Worm (Caenorhabditis elegans): ENCODE data around the gene rbx-1.

Gene rbx-1

DNA sequence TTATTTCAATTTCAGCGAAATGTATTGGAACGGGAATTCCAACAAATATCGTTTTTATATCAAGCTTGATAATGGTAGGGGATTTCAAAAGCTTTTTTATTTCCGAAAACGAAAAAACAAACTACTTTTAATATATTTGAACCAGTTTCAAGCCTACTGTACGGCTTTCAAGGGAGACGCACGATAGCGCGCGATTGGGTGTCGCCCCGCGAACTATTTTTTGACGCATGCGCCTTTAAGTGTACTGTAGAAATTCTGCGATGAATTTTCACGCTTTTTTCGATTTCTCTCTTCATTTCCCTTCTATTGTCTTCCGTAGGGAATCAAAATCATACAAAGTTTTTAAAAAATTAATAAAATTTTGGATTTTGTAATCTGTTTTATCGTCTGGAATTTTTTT, 13.2 kb upstream of the rbx-1 start:
- no peak for TF ChIP-seq tbx-8 (GFP tag; optimal IDR thresholded peaks at IDR 0.05)
- no peak for TF ChIP-seq ceh-43 (GFP tag; optimal IDR thresholded peaks at IDR 0.05)
- TF ChIP-seq bed-3 (GFP tag; optimal IDR thresholded peaks at IDR 0.05) = no peak
- TF ChIP-seq unc-120 (tag; optimal IDR thresholded peaks at IDR 0.05; ENCODE audit: poor library complexity, severe bottlenecking) = no peak
- TF ChIP-seq lsy-2 (tag; optimal IDR thresholded peaks at IDR 0.05) = no peak
- TF ChIP-seq nhr-237 (tag; optimal IDR thresholded peaks at IDR 0.05) = no peak
- TF ChIP-seq cnd-1 (tag; optimal IDR thresholded peaks at IDR 0.05) = no peak
- TF ChIP-seq elt-1 (tag; optimal IDR thresholded peaks at IDR 0.05; ENCODE audit: borderline replicate concordance, insufficient read depth) = no peak

DNA sequence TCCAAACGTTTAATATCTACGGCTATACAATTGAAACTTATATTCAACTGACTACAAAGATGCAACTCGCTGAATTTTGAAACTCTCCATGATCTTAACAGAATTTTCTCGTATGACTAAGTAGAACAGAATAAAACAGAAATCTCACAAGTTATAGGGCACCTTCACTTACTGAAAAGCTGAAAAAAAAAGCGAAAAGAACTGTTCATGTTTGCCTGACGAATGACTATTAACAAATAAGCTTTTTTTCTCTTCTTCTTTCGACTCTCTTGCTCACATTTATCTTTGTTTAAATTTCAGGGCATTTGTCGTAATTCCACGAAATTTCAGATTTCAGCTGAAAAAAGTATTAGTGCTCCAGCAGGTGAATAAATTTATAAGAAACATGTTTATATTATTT, 12.4 kb upstream of the rbx-1 start, which contains the start of gene xbx-6:
Gene xbx-6, plus strand, starts transcription at position 301 of the 400 bp plus-strand sequence.
- no peak for TF ChIP-seq zip-8 (tag; optimal IDR thresholded peaks at IDR 0.05)
- no peak for TF ChIP-seq tbx-8 (GFP tag; optimal IDR thresholded peaks at IDR 0.05)
- no peak for TF ChIP-seq mls-2 (tag; optimal IDR thresholded peaks at IDR 0.05)
- no peak for TF ChIP-seq snpc-4 (tag; optimal IDR thresholded peaks at IDR 0.05)
- TF ChIP-seq blmp-1 (tag; optimal IDR thresholded peaks at IDR 0.05) = no peak
- no peak for TF ChIP-seq M03D4.4 (tag; optimal IDR thresholded peaks at IDR 0.05)
- TF ChIP-seq ces-1 (GFP tag; optimal IDR thresholded peaks at IDR 0.05) = no peak
- TF ChIP-seq mab-5 (tag; optimal IDR thresholded peaks at IDR 0.05) = no peak
- TF ChIP-seq nhr-12 (tag; optimal IDR thresholded peaks at IDR 0.05) = no peak
- no peak for TF ChIP-seq nhr-237 (tag; optimal IDR thresholded peaks at IDR 0.05)
- TF ChIP-seq sem-2 (GFP tag; optimal IDR thresholded peaks at IDR 0.05) = no peak

DNA sequence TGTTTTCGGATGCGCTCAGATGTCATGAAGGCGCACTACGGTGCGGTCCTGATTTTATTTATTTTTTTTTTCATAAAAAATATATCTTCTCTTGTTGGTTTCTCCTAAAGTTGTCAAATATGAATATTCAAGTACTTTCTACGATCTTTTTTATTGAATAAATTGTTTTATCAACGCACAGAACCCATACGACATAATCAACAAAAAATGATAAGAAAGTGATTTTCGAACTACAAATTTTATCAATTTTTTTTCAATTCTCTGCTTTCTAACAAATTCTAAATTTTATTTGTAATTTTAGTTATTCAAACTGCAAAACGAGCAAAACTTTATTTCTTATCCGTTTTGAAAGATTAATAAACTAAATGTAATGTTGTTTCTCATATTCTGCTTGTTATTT, 11.5 kb upstream of the rbx-1 start:
- TF ChIP-seq nhr-237 (tag; optimal IDR thresholded peaks at IDR 0.05) (no peak), elt-3 (tag; optimal IDR thresholded peaks at IDR 0.05) (no peak), elt-1 (tag; optimal IDR thresholded peaks at IDR 0.05; ENCODE audit: borderline replicate concordance, insufficient read depth) (no peak), hlh-1 (tag; optimal IDR thresholded peaks at IDR 0.05) (no peak), bed-3 (GFP tag; optimal IDR thresholded peaks at IDR 0.05) (no peak), ztf-11 (tag; optimal IDR thresholded peaks at IDR 0.05) (no peak), nhr-28 (tag; optimal IDR thresholded peaks at IDR 0.05) (no peak), drap-1 (GFP tag; optimal IDR thresholded peaks at IDR 0.05) (no peak), snpc-4 (tag; optimal IDR thresholded peaks at IDR 0.05) (no peak), unc-62 (GFP tag; optimal IDR thresholded peaks at IDR 0.05) (no peak), nhr-12 (tag; optimal IDR thresholded peaks at IDR 0.05) (no peak), unc-120 (tag; optimal IDR thresholded peaks at IDR 0.05; ENCODE audit: poor library complexity, severe bottlenecking) (no peak)

DNA sequence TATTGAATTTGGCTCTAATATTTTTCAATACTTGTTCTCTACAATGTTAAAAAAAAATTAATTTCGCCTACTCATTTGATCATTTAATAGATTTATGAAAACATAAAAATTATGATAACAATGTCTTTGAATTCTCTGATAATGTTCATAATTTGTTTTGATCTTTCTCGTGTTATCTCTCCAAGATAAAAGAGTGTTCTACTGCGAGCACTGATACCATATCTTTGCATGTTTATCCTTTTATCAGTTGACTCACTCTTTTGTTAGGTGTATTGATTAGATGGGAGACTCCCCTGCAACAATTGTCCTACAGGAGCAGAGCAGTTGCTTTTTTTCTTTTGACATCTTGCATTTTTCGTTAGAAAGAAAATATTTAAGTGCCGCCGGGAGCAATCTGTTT, 8.9 kb upstream of the rbx-1 start:
- TF ChIP-seq nhr-2 (tag; optimal IDR thresholded peaks at IDR 0.05) = no peak

DNA sequence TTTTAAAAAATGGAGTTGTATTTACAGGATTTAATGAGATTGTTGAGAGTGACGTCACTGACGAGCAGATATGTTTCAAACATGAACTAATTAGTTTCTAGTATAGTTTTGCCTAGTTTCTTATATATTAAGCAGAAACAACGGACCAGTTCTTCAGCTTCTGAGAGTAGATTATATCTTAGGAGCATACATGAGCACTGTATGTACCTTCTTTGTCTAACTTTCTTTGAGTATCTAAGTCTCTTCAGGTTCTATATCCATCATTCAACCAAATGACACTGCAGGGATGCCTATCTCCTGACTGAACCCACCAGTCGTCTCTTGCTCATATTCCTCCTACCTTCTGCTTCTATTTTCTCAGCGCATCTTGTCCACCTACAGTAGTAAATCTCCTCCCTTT, 6.4 kb upstream of the rbx-1 start, which contains the start of gene her-1:
Gene her-1, plus strand, starts transcription at position 301 of the 400 bp plus-strand sequence.
- TF ChIP-seq bed-3 (GFP tag; optimal IDR thresholded peaks at IDR 0.05) (no peak), mep-1 (tag; optimal IDR thresholded peaks at IDR 0.05) (no peak), sem-2 (GFP tag; optimal IDR thresholded peaks at IDR 0.05) (no peak), unc-120 (tag; optimal IDR thresholded peaks at IDR 0.05; ENCODE audit: poor library complexity, severe bottlenecking) (no peak), elt-3 (tag; optimal IDR thresholded peaks at IDR 0.05) (no peak), unc-62 (GFP tag; optimal IDR thresholded peaks at IDR 0.05) (no peak), cnd-1 (tag; optimal IDR thresholded peaks at IDR 0.05) (no peak), blmp-1 (tag; optimal IDR thresholded peaks at IDR 0.05) (no peak), ces-1 (GFP tag; optimal IDR thresholded peaks at IDR 0.05) (no peak), pha-4 (tag; optimal IDR thresholded peaks at IDR 0.05) (no peak), flh-1 (GFP tag; optimal IDR thresholded peaks at IDR 0.05) (no peak)

DNA sequence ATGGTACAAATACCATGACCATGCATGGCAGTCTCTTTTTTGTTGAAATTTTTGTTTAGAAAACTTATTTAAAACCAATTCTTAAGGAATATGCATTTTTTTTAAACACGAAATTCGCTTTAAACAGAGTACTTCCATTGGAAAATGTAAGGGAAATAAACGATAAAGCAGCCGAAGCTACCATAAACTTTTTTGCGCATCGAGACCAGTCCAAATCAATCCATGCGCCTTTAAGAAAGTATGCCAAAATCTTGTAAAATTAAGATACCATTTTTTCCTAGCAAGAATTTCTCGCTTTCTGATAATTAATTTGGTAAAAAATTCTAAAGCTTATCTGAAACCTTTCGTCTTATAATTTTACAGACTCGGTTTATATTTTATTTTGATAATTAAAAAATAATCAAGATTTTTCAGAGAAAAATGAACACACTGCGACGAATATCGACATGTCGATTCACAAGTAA, 2.4 kb upstream of the rbx-1 start, which contains the start of gene ZK287.7:
Gene ZK287.7, plus strand, starts transcription at position 414 of the 464 bp plus-strand sequence.
- TF ChIP-seq unc-62 (GFP tag; optimal IDR thresholded peaks at IDR 0.05) (no peak), bed-3 (GFP tag; optimal IDR thresholded peaks at IDR 0.05) (no peak), sptf-1 (tag; optimal IDR thresholded peaks at IDR 0.05) (no peak), nhr-28 (tag; optimal IDR thresholded peaks at IDR 0.05) (no peak), hlh-1 (tag; optimal IDR thresholded peaks at IDR 0.05) (no peak), elt-1 (tag; optimal IDR thresholded peaks at IDR 0.05; ENCODE audit: borderline replicate concordance, insufficient read depth) (no peak), ztf-11 (tag; optimal IDR thresholded peaks at IDR 0.05) (no peak), cnd-1 (tag; optimal IDR thresholded peaks at IDR 0.05) (no peak), lsy-2 (tag; optimal IDR thresholded peaks at IDR 0.05) (no peak), elt-3 (tag; optimal IDR thresholded peaks at IDR 0.05) (no peak), ces-1 (GFP tag; optimal IDR thresholded peaks at IDR 0.05) (no peak), blmp-1 (tag; optimal IDR thresholded peaks at IDR 0.05) (no peak)
